Worm (Caenorhabditis elegans): ENCODE data around the gene pax-3.

Gene pax-3

ce11 chrII:10202275-10202674 is 55.9 kb downstream of the pax-3 start (continued):
- TF ChIP-seq efl-1 (optimal IDR thresholded peaks at IDR 0.05) (peak in 1 of 2 experiments; percentile 26), efl-1 (GFP tag; optimal IDR thresholded peaks at IDR 0.05 in 1 of 2) (peak in 1 of 2 experiments; percentile 47), ceh-8 (GFP tag; optimal IDR thresholded peaks at IDR 0.05) (no peak), hpl-2 (GFP tag; optimal IDR thresholded peaks at IDR 0.05) (no peak), fos-1 (tag; optimal IDR thresholded peaks at IDR 0.05) (no peak), ets-5 (GFP tag; IDR thresholded peaks at IDR 0.05) (no peak), lin-35 (GFP tag; optimal IDR thresholded peaks at IDR 0.05) (peak in 1 of 2 experiments; percentile 11)

All from whole organism, L1 larva.